Worm (Caenorhabditis elegans) whole organism, mixed stage, embryonic: ENCODE measurements around the gene nkat-1.
A peak's percentile ranks its signal among the peaks of the same experiment; 100 is the strongest.

Source experiments
- M03D4.4 ChIP-seq: sonication (generic microtip); optimal IDR thresholded peaks from 2 replicates; lab custom pipeline; 2017; ENCODE audit warnings: mild to moderate bottlenecking, missing genetic modification characterization, missing compliant biosample characterization
- bed-3 ChIP-seq: fragments of 200-800 bp; sonication (Bioruptor generic); optimal IDR thresholded peaks from 3 replicates; lab custom pipeline; 2018; ENCODE audit warnings: mild to moderate bottlenecking, missing genetic modification characterization, moderate library complexity, missing compliant biosample characterization
- ceh-39 ChIP-seq: fragments of 150-350 bp; optimal IDR thresholded peaks from 2 replicates; lab custom pipeline; 2014; ENCODE audit warnings: missing biosample characterization, missing genetic modification characterization
- ceh-43 ChIP-seq: fragments of 200-800 bp; sonication (Bioruptor generic); optimal IDR thresholded peaks from 2 replicates; lab custom pipeline; 2018; ENCODE audit warnings: mild to moderate bottlenecking, missing genetic modification characterization, moderate library complexity, missing compliant biosample characterization
- ceh-83 ChIP-seq: fragments of 200-800 bp; sonication (Bioruptor generic); optimal IDR thresholded peaks from 2 replicates; lab custom pipeline; 2018; ENCODE audit warnings: mild to moderate bottlenecking, missing genetic modification characterization, missing compliant biosample characterization
- ces-1 ChIP-seq: fragments of 150-350 bp; optimal IDR thresholded peaks from 2 replicates; lab custom pipeline; 2014; ENCODE audit warnings: missing biosample characterization, missing genetic modification reagents, missing genetic modification characterization
- cnd-1 ChIP-seq: fragments of 200-800 bp; sonication (Bioruptor generic); optimal IDR thresholded peaks from 2 replicates; lab custom pipeline; 2018; ENCODE audit warnings: mild to moderate bottlenecking, missing genetic modification characterization, missing compliant biosample characterization
- drap-1 ChIP-seq: fragments of 200-800 bp; sonication (Bioruptor generic); optimal IDR thresholded peaks from 3 replicates; lab custom pipeline; 2018; ENCODE audit warnings: mild to moderate bottlenecking, missing genetic modification characterization, missing compliant biosample characterization
- elt-1 ChIP-seq: sonication (generic microtip); optimal IDR thresholded peaks from 2 replicates; lab custom pipeline; 2017; ENCODE audit warnings: missing genetic modification characterization, mild to moderate bottlenecking, missing compliant biosample characterization, antibody characterized with exemption, moderate library complexity, borderline replicate concordance; ENCODE audit not compliant: insufficient read depth
- elt-3 ChIP-seq: fragments of 150-350 bp; optimal IDR thresholded peaks from 2 replicates; lab custom pipeline; 2014; ENCODE audit warnings: missing biosample characterization, missing genetic modification characterization
- flh-1 ChIP-seq: fragments of 200-800 bp; sonication (Bioruptor generic); optimal IDR thresholded peaks from 2 replicates; lab custom pipeline; 2018; ENCODE audit warnings: mild to moderate bottlenecking, missing genetic modification characterization, moderate library complexity, missing compliant biosample characterization
- ham-2 ChIP-seq: fragments of 200-800 bp; sonication (Bioruptor generic); optimal IDR thresholded peaks from 2 replicates; lab custom pipeline; 2018; ENCODE audit warnings: mild to moderate bottlenecking, missing genetic modification characterization, missing compliant biosample characterization
- hlh-1 ChIP-seq: fragments of 150-350 bp; optimal IDR thresholded peaks from 2 replicates; lab custom pipeline; 2014; ENCODE audit warnings: missing biosample characterization, missing genetic modification reagents, missing genetic modification characterization
- lin-13 ChIP-seq: fragments of 150-350 bp; optimal IDR thresholded peaks from 2 replicates; lab custom pipeline; 2014; ENCODE audit warnings: missing biosample characterization, missing genetic modification characterization
- lin-32 ChIP-seq: fragments of 200-800 bp; sonication (Bioruptor generic); optimal IDR thresholded peaks from 2 replicates; lab custom pipeline; 2018; ENCODE audit warnings: mild to moderate bottlenecking, missing genetic modification characterization, missing compliant biosample characterization
- lsy-2 ChIP-seq: fragments of 150-350 bp; optimal IDR thresholded peaks from 2 replicates; lab custom pipeline; 2014; ENCODE audit warnings: missing biosample characterization, missing genetic modification characterization
- mab-5 ChIP-seq: fragments of 150-350 bp; optimal IDR thresholded peaks from 2 replicates; lab custom pipeline; 2014; ENCODE audit warnings: missing biosample characterization, missing genetic modification characterization
- mep-1 ChIP-seq: fragments of 150-350 bp; optimal IDR thresholded peaks from 2 replicates; lab custom pipeline; 2017; ENCODE audit warnings: missing biosample characterization, missing genetic modification reagents, missing genetic modification characterization, inconsistent platforms
- mls-2 ChIP-seq: sonication (generic microtip); optimal IDR thresholded peaks from 2 replicates; lab custom pipeline; 2016; ENCODE audit warnings: mild to moderate bottlenecking, missing genetic modification characterization, moderate library complexity, missing compliant biosample characterization
- nhr-12 ChIP-seq: fragments of 150-350 bp; optimal IDR thresholded peaks from 2 replicates; lab custom pipeline; 2014; ENCODE audit warnings: missing biosample characterization, missing genetic modification characterization
- nhr-2 ChIP-seq: fragments of 150-350 bp; optimal IDR thresholded peaks from 2 replicates; lab custom pipeline; 2014; ENCODE audit warnings: missing biosample characterization, missing genetic modification characterization
- nhr-237 ChIP-seq: fragments of 150-350 bp; optimal IDR thresholded peaks from 2 replicates; lab custom pipeline; 2014; ENCODE audit warnings: missing biosample characterization, missing genetic modification characterization
- nhr-28 ChIP-seq: fragments of 150-350 bp; optimal IDR thresholded peaks from 2 replicates; lab custom pipeline; 2014; ENCODE audit warnings: missing biosample characterization, missing genetic modification characterization
- nhr-76 ChIP-seq: sonication (generic microtip); optimal IDR thresholded peaks from 2 replicates; lab custom pipeline; 2017; ENCODE audit warnings: missing biosample characterization, missing genetic modification characterization
- pha-4 ChIP-seq: fragments of 150-350 bp; optimal IDR thresholded peaks from 2 replicates; lab custom pipeline; 2018; ENCODE audit warnings: missing biosample characterization, missing genetic modification reagents, missing genetic modification characterization
- sem-2 ChIP-seq: fragments of 200-800 bp; sonication (Bioruptor generic); optimal IDR thresholded peaks from 2 replicates; lab custom pipeline; 2018; ENCODE audit warnings: mild to moderate bottlenecking, missing genetic modification characterization, missing compliant biosample characterization
- snpc-4 ChIP-seq: fragments of 150-350 bp; optimal IDR thresholded peaks from 2 replicates; lab custom pipeline; 2014; ENCODE audit warnings: missing biosample characterization, missing genetic modification characterization
- sptf-1 ChIP-seq: sonication (generic microtip); optimal IDR thresholded peaks from 2 replicates; lab custom pipeline; 2017; ENCODE audit warnings: mild to moderate bottlenecking, missing genetic modification characterization, moderate library complexity, missing compliant biosample characterization
- tbx-8 ChIP-seq: fragments of 200-800 bp; sonication (Bioruptor generic); optimal IDR thresholded peaks from 2 replicates; lab custom pipeline; 2018; ENCODE audit warnings: mild to moderate bottlenecking, missing genetic modification characterization, moderate library complexity, missing compliant biosample characterization
- unc-120 ChIP-seq: sonication (generic microtip); optimal IDR thresholded peaks from 2 replicates; lab custom pipeline; 2017; ENCODE audit warnings: missing genetic modification characterization, missing compliant biosample characterization; ENCODE audit not compliant: poor library complexity, severe bottlenecking
- unc-39 ChIP-seq: fragments of 150-350 bp; optimal IDR thresholded peaks from 2 replicates; lab custom pipeline; 2014; ENCODE audit warnings: missing biosample characterization, missing genetic modification characterization
- unc-62 ChIP-seq: fragments of 150-350 bp; optimal IDR thresholded peaks from 2 replicates; lab custom pipeline; 2014; ENCODE audit warnings: missing biosample characterization, missing genetic modification reagents, missing genetic modification characterization
- zip-8 ChIP-seq: fragments of 150-350 bp; optimal IDR thresholded peaks from 2 replicates; lab custom pipeline; 2014; ENCODE audit warnings: missing biosample characterization, missing genetic modification characterization

nkat-1 gene

ce11 chrX:14113347-14113746, 26.6 kb downstream of the nkat-1 start, which contains the start of gene nhr-281:
TSS of gene nhr-281 (minus strand) at chrX:14113447.
- TF ChIP-seq lsy-2 (no peak), lin-32 (GFP tag; lab: Kevin White, UChicago) (no peak), snpc-4 (tag; lab: Kevin White, UChicago) (no peak), mab-5 (tag; lab: Kevin White, UChicago) (no peak), unc-39 (tag; lab: Kevin White, UChicago) (no peak), mls-2 (tag; lab: Kevin White, UChicago) (no peak), ceh-39 (tag; lab: Kevin White, UChicago) (no peak), cnd-1 (tag; lab: Kevin White, UChicago) (no peak)
- TF ChIP-seq, all 35 proteins: peak for 0

ce11 chrX:14108245-14108644, 31.7 kb downstream of the nkat-1 start, which contains the start of gene F16B12.7:
TSS of gene F16B12.7 (plus strand) at chrX:14108545.
- TF ChIP-seq sptf-1 (tag; lab: Kevin White, UChicago): no peak
- TF ChIP-seq ham-2: no peak
- TF ChIP-seq, all 35 proteins: peak for 0

ce11 chrX:14102474-14102873, 37.5 kb downstream of the nkat-1 start:
- TF ChIP-seq hlh-1 (no peak), nhr-2 (tag; lab: Kevin White, UChicago) (no peak), pha-4 (tag; lab: Kevin White, UChicago) (no peak), elt-3 (tag; lab: Kevin White, UChicago) (no peak), unc-39 (tag; lab: Kevin White, UChicago) (no peak), nhr-28 (no peak), zip-8 (tag; lab: Kevin White, UChicago) (no peak), mep-1 (tag; lab: Kevin White, UChicago) (no peak), M03D4.4 (tag; lab: Kevin White, UChicago) (no peak), lsy-2 (no peak), flh-1 (no peak), nhr-12 (no peak)

- TF ChIP-seq ceh-39 (tag; lab: Kevin White, UChicago) (peak; percentile 94), lin-32 (GFP tag; lab: Kevin White, UChicago) (no peak), mab-5 (tag; lab: Kevin White, UChicago) (no peak), tbx-8 (GFP tag; lab: Kevin White, UChicago) (peak; percentile 26), sptf-1 (tag; lab: Kevin White, UChicago) (peak; percentile 65), nhr-76 (tag; lab: Kevin White, UChicago) (no peak), ceh-83 (no peak), nhr-2 (tag; lab: Kevin White, UChicago) (peak; percentile 58), hlh-1 (peak; percentile 75), unc-120 (tag; lab: Kevin White, UChicago) (peak; percentile 32), bed-3 (GFP tag; lab: Kevin White, UChicago) (no peak), nhr-237 (tag; lab: Kevin White, UChicago) (peak; percentile 57), lsy-2 (peak; percentile 72), mep-1 (tag; lab: Kevin White, UChicago) (peak; percentile 86), lin-13 (tag; lab: Kevin White, UChicago) (peak; percentile 87), snpc-4 (tag; lab: Kevin White, UChicago) (no peak), unc-62 (GFP tag; lab: Kevin White, UChicago) (peak; percentile 52), pha-4 (tag; lab: Kevin White, UChicago) (peak; percentile 93), M03D4.4 (tag; lab: Kevin White, UChicago) (peak; percentile 21), elt-1 (tag; lab: Kevin White, UChicago) (no peak), drap-1 (GFP tag; lab: Kevin White, UChicago) (peak; percentile 15), ces-1 (GFP tag; lab: Kevin White, UChicago) (peak; percentile 39), ceh-43 (GFP tag; lab: Kevin White, UChicago) (no peak), unc-39 (tag; lab: Kevin White, UChicago) (no peak), mls-2 (tag; lab: Kevin White, UChicago) (peak; percentile 26), zip-8 (tag; lab: Kevin White, UChicago) (no peak), sem-2 (no peak)
Observed at ce11 chrX:14101986-14102385, 38.0 kb downstream of the nkat-1 start, which contains the start of gene F16B12.6. TSS of gene F16B12.6 (plus strand) at chrX:14102316.
